Fruit fly (Drosophila melanogaster) whole organism, wandering third instar larva: ENCODE data around the gene Clbn.

Source experiments
- Abd-B ChIP-seq: fragments of >200 bp; optimal IDR thresholded peaks from 2 replicates; lab custom pipeline; 2017; ENCODE audit warnings: missing biosample characterization, missing genetic modification characterization
- CG32264 ChIP-seq: fragments of 200-800 bp; sonication (Bioruptor generic); optimal IDR thresholded peaks from 2 replicates; lab custom pipeline; 2016; ENCODE audit warnings: missing biosample characterization, missing genetic modification characterization
- CG9705 ChIP-seq: fragments of 200-800 bp; sonication (Bioruptor generic); optimal IDR thresholded peaks from 2 replicates; lab custom pipeline; 2018; ENCODE audit warnings: missing biosample characterization, mild to moderate bottlenecking, missing genetic modification characterization
- CrebA ChIP-seq: fragments of 200-800 bp; sonication (Bioruptor generic); optimal IDR thresholded peaks from 2 replicates; lab custom pipeline; 2016; ENCODE audit warnings: missing biosample characterization, mild to moderate bottlenecking, missing genetic modification characterization, borderline replicate concordance
- Dfd ChIP-seq: fragments of >200 bp; optimal IDR thresholded peaks from 2 replicates; lab custom pipeline; 2017; ENCODE audit warnings: missing biosample characterization, missing genetic modification characterization
- Dif ChIP-seq: fragments of 200-275, 200-300 bp; sonication (Bioruptor generic); optimal IDR thresholded peaks from 2 replicates; lab custom pipeline; 2018; ENCODE audit warnings: missing biosample characterization, missing genetic modification characterization; ENCODE audit not compliant: partially characterized antibody
- HLH106 ChIP-seq: fragments of 200-800 bp; optimal IDR thresholded peaks from 3 replicates; lab custom pipeline; 2019; ENCODE audit warnings: missing biosample characterization, mild to moderate bottlenecking, missing genetic modification characterization, moderate library complexity
- Hr78 ChIP-seq: fragments of >200 bp; optimal IDR thresholded peaks from 2 replicates; lab custom pipeline; 2017; ENCODE audit warnings: missing biosample characterization, missing genetic modification characterization
- Hr83 ChIP-seq: fragments of 200-300 bp; sonication (Bioruptor generic); optimal IDR thresholded peaks from 2 replicates; lab custom pipeline; 2016; ENCODE audit warnings: missing biosample characterization, mild to moderate bottlenecking, missing genetic modification characterization, moderate library complexity; ENCODE audit not compliant: poor library complexity, severe bottlenecking
- OdsH ChIP-seq: fragments of 200-800 bp; sonication (Bioruptor generic); optimal IDR thresholded peaks from 2 replicates; lab custom pipeline; 2016; ENCODE audit warnings: missing biosample characterization, mild to moderate bottlenecking, missing genetic modification characterization
- Rel ChIP-seq, 2 experiments: fragments of 200-800 bp; sonication (Bioruptor generic) in 1 of 2; optimal IDR thresholded peaks; 2 replicates in 1 of 2; 3 replicates in 1 of 2; lab custom pipeline; 2016 to 2019; ENCODE audit warnings: mild to moderate bottlenecking in 2 of 2, missing biosample characterization in 2 of 2, missing genetic modification characterization in 2 of 2, moderate library complexity in 1 of 2
- Vsx2 ChIP-seq: fragments of 200-300, 225-300 bp; sonication (Bioruptor generic); optimal IDR thresholded peaks from 2 replicates; lab custom pipeline; 2018; ENCODE audit warnings: missing biosample characterization, missing genetic modification characterization; ENCODE audit not compliant: partially characterized antibody
- br ChIP-seq: fragments of 200-800 bp; sonication (Bioruptor generic); optimal IDR thresholded peaks from 2 replicates; lab custom pipeline; 2016; ENCODE audit warnings: missing biosample characterization, missing genetic modification characterization
- brk ChIP-seq: fragments of 200-800 bp; sonication (Bioruptor generic); optimal IDR thresholded peaks from 2 replicates; lab custom pipeline; 2016; ENCODE audit warnings: missing biosample characterization, mild to moderate bottlenecking, missing genetic modification characterization
- dl ChIP-seq, 2 experiments: fragments of 175-275, 200-275 bp in 1 of 2; fragments of 200-275 bp in 1 of 2; sonication (Bioruptor generic); optimal IDR thresholded peaks; lab custom pipeline; 2018; ENCODE audit warnings: mild to moderate bottlenecking in 2 of 2, missing biosample characterization in 2 of 2, missing genetic modification characterization in 2 of 2, moderate library complexity in 2 of 2; ENCODE audit not compliant: partially characterized antibody in 2 of 2, insufficient read depth in 1 of 2
- dmrt93B ChIP-seq: fragments of 200-800 bp; sonication (Bioruptor generic); optimal IDR thresholded peaks from 2 replicates; lab custom pipeline; 2018; ENCODE audit warnings: missing biosample characterization, mild to moderate bottlenecking, missing genetic modification characterization
- dsf ChIP-seq: sonication (Bioruptor generic); optimal IDR thresholded peaks from 2 replicates; lab custom pipeline; 2016; ENCODE audit warnings: missing biosample characterization, missing genetic modification characterization, borderline replicate concordance
- ey ChIP-seq: fragments of 200-800 bp; sonication (Bioruptor generic); optimal IDR thresholded peaks from 2 replicates; lab custom pipeline; 2016; ENCODE audit warnings: missing biosample characterization, missing genetic modification characterization
- foxo ChIP-seq, 2 experiments: fragments of 200-800 bp; sonication (Bioruptor generic); optimal IDR thresholded peaks; 2 replicates in 1 of 2; 3 replicates in 1 of 2; lab custom pipeline; 2016 to 2017; ENCODE audit warnings: missing biosample characterization in 2 of 2, missing genetic modification characterization in 2 of 2
- fru ChIP-seq: fragments of 200-800 bp; sonication (Bioruptor generic); optimal IDR thresholded peaks from 3 replicates; lab custom pipeline; 2016; ENCODE audit warnings: missing biosample characterization, mild to moderate bottlenecking, missing genetic modification characterization
- lola ChIP-seq: fragments of >200 bp; optimal IDR thresholded peaks from 2 replicates; lab custom pipeline; 2017; ENCODE audit warnings: missing biosample characterization, missing genetic modification characterization
- pan ChIP-seq: fragments of >200 bp; optimal IDR thresholded peaks from 2 replicates; lab custom pipeline; 2017
- psq ChIP-seq: fragments of 200-800 bp; sonication (Bioruptor generic); optimal IDR thresholded peaks from 3 replicates; lab custom pipeline; 2017; ENCODE audit warnings: missing biosample characterization, mild to moderate bottlenecking, missing genetic modification characterization, moderate library complexity
- rgr ChIP-seq: fragments of 200-800 bp; sonication (Bioruptor generic); optimal IDR thresholded peaks from 3 replicates; lab custom pipeline; 2016; ENCODE audit warnings: missing biosample characterization, mild to moderate bottlenecking, missing genetic modification characterization
- sage ChIP-seq: fragments of 200-800 bp; sonication (Bioruptor generic); optimal IDR thresholded peaks from 2 replicates; lab custom pipeline; 2016; ENCODE audit warnings: missing biosample characterization, mild to moderate bottlenecking, missing genetic modification characterization
- sv ChIP-seq: fragments of 200-800 bp; sonication (Bioruptor generic); optimal IDR thresholded peaks from 3 replicates; lab custom pipeline; 2016; ENCODE audit warnings: missing biosample characterization, missing genetic modification characterization
- tai ChIP-seq: sonication (Bioruptor generic); optimal IDR thresholded peaks from 2 replicates; lab custom pipeline; 2016; ENCODE audit warnings: missing biosample characterization, missing genetic modification characterization
- usp ChIP-seq: fragments of >200 bp; optimal IDR thresholded peaks from 2 replicates; lab custom pipeline; 2017; ENCODE audit warnings: missing biosample characterization, missing genetic modification characterization
- woc ChIP-seq: sonication (Bioruptor generic); optimal IDR thresholded peaks from 2 replicates; lab custom pipeline; 2016; ENCODE audit warnings: missing biosample characterization, mild to moderate bottlenecking, missing genetic modification characterization

The Clbn gene

DNA sequence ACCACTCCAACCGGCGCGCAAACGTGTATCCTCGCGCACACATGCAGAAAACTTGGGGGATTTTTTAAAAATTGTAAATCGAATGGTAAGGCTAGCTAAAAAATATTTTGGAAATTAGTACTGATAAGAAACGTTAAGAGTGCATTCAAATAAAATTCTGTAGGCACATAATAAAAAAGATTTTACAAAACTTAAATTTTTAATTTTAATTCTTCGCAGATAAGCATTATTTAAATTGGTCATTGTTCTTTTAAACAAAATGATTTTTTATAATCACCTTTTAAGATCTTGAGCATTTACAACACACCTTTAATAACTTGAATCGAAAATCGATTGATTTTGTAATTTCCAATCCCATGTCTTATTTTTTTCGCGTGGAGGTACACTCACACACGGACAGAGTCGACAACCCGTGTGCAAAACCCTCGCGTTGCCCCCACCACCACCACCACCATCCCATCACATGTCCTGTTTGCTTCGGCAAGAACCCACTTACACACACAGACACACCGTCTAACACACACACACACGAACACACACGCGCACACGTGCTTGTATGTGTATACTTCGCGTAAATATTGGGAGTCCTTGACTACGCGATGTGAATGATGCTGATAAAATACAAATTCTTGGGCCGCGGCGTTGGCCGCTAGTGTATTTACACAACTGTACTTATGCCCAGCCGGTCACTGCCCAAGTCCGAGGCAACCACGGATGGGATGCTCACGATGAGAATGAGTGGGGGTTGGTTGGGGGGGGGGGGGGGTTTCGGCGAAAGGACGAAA is 40.3 kb downstream of the Clbn start:
- TF ChIP-seq sv (GFP tag; lab: Kevin White, UChicago) (no peak), fru (GFP tag; lab: Kevin White, UChicago) (peak; percentile 21), Abd-B (no peak), OdsH (GFP tag; lab: Kevin White, UChicago) (no peak), psq (GFP tag; lab: Kevin White, UChicago) (no peak), ey (no peak), Hr78 (GFP tag; lab: Kevin White, UChicago) (no peak), Vsx2 (GFP tag; lab: Kevin White, UChicago) (no peak), foxo (GFP tag; optimal IDR thresholded peaks at IDR 0.05; lab: Kevin White, UChicago) (peak in 1 of 2 experiments; percentile 16)

DNA sequence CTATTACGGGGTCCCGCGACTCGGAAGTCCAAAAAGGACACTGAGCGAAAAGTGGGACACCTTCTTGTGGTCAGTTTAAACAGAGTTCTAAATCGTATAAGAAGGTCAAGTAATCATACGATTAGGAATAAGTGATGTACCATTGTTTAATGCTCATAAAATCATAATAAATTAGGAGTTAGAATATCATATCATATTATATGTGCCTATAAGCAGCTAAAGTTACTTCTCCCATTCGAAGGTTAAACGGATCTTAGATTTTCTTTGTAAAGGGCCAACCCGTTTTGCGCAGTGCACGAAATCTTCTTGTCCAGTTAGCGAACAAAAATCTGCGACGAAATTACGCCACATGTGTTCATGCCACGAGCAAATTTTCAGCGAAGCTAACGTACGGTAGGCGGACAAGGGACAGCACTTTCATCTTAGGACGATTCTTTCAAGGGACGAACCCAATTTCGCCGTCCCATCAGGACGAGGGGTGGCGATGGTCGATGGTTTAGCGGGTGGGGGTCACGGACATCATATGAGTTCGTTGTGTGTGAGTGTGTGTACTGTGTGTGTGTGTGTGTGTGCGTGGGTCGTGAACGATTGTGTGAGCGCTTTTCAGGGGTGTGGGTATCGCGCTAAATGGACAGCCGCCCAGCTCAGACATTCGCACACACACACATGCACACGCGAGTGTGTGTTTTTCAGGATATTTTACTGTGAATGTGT is 41.1 kb downstream of the Clbn start:
- TF ChIP-seq Dif (no peak), sv (GFP tag; lab: Kevin White, UChicago) (peak; percentile 4), dsf (GFP tag; lab: Kevin White, UChicago) (no peak), Hr83 (GFP tag; lab: Kevin White, UChicago) (no peak), Dfd (GFP tag; lab: Kevin White, UChicago) (peak; percentile 36), dl (GFP tag; optimal IDR thresholded peaks at IDR 0.05; lab: Kevin White, UChicago; ENCODE audit: insufficient read depth in 1 of 2, partially characterized antibody in 2 of 2) (no peak), ey (no peak), fru (GFP tag; lab: Kevin White, UChicago) (peak; percentile 4), CrebA (GFP tag; lab: Kevin White, UChicago) (no peak), brk (GFP tag; lab: Kevin White, UChicago) (no peak), sage (GFP tag; lab: Kevin White, UChicago) (no peak), OdsH (GFP tag; lab: Kevin White, UChicago) (no peak)

DNA sequence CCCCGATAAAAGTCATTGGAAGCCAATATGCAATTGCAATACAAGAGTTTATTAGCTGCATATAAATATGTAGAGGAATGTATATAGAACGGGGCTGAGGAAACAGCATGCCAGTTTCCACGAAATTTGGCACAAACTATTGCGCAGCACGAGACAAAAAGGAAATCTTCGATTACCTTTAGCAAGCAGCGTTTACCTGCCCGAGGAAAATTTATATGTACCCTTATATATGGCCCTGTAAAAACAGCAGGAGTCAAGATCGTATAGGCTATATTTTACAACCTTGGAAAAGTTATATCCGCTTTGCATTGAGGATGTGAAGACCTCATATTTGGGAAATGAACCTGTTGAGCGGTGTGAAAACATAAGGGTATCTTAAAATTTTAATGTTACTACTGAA is 45.1 kb downstream of the Clbn start:
- TF ChIP-seq brk (GFP tag; lab: Kevin White, UChicago) (no peak), pan (lab: Kevin White, UChicago) (no peak), br (GFP tag; lab: Kevin White, UChicago) (no peak), lola (no peak), woc (no peak), dmrt93B (GFP tag; lab: Kevin White, UChicago) (no peak), CG9705 (no peak), CrebA (GFP tag; lab: Kevin White, UChicago) (no peak), HLH106 (no peak), Abd-B (no peak), Vsx2 (GFP tag; lab: Kevin White, UChicago) (no peak), Hr83 (GFP tag; lab: Kevin White, UChicago) (no peak), Rel (GFP tag; optimal IDR thresholded peaks at IDR 0.05; lab: Kevin White, UChicago) (no peak), Rel (tag; optimal IDR thresholded peaks at IDR 0.05; lab: Kevin White, UChicago) (no peak), usp (GFP tag; lab: Kevin White, UChicago) (no peak), CG32264 (no peak)

DNA sequence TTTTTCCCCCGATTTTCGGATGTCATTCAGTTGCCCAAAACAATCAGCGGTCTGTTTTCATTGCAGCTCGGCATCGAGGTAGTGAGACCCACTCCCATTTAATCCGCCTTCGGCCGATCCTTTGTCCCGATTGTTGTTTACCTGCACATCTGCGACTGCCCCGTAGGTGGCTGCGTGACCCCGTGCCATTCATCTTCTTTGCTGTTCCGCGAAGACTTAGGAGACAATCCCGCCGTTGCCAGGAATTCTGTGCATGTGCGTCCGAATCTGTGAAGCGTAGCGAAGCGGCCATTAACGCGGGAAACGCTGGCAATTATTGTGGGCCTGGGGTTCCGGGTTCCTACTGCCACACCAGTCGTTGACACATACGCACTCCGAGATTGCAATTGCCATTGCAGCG is 45.7 kb downstream of the Clbn start:
- TF ChIP-seq woc: no peak
- no peak for TF ChIP-seq CG9705
- TF ChIP-seq ey: no peak
- no peak for TF ChIP-seq rgr (GFP tag; lab: Kevin White, UChicago)
- TF ChIP-seq OdsH (GFP tag; lab: Kevin White, UChicago): no peak
- TF ChIP-seq tai (GFP tag; lab: Kevin White, UChicago): no peak
- no peak for TF ChIP-seq lola
